Worm (Caenorhabditis elegans) whole organism, L1 larva: ENCODE measurements around the gene wrt-5.

Experiments
- C04F5.9 ChIP-seq: sonication (generic microtip); optimal IDR thresholded peaks from 2 replicates; lab custom pipeline; 2016; ENCODE audit warnings: missing genetic modification characterization, missing compliant biosample characterization
- C16A3.4 ChIP-seq: fragments of 150-350 bp; optimal IDR thresholded peaks from 2 replicates; lab custom pipeline; 2014; ENCODE audit warnings: missing biosample characterization, missing genetic modification characterization
- C34B4.2 ChIP-seq: sonication (generic microtip); optimal IDR thresholded peaks from 2 replicates; lab custom pipeline; 2017; ENCODE audit warnings: mild to moderate bottlenecking, missing genetic modification characterization, missing compliant biosample characterization
- F16B12.6 ChIP-seq: fragments of 150-350 bp; optimal IDR thresholded peaks from 2 replicates; lab custom pipeline; 2014; ENCODE audit warnings: missing biosample characterization, missing genetic modification characterization
- Y116A8C.19 ChIP-seq: sonication (generic microtip); optimal IDR thresholded peaks from 2 replicates; lab custom pipeline; 2016; ENCODE audit warnings: missing compliant biosample characterization, missing genetic modification characterization, borderline replicate concordance
- aha-1 ChIP-seq: fragments of 150-350 bp; optimal IDR thresholded peaks from 2 replicates; lab custom pipeline; 2014; ENCODE audit warnings: missing biosample characterization, missing genetic modification characterization
- alr-1 ChIP-seq: fragments of 200-800 bp; sonication (Bioruptor generic); optimal IDR thresholded peaks from 2 replicates; lab custom pipeline; 2018; ENCODE audit warnings: borderline replicate concordance, mild to moderate bottlenecking, missing genetic modification characterization, missing compliant biosample characterization
- ama-1 ChIP-seq: fragments of 150-350 bp; optimal IDR thresholded peaks from 2 replicates; lab custom pipeline; 2014
- ceh-63 ChIP-seq: fragments of 200-800 bp; sonication (Bioruptor generic); optimal IDR thresholded peaks from 2 replicates; lab custom pipeline; 2018; ENCODE audit warnings: mild to moderate bottlenecking, missing genetic modification characterization, missing compliant biosample characterization
- ceh-8 ChIP-seq: fragments of 200-800 bp; sonication (Bioruptor generic); optimal IDR thresholded peaks from 2 replicates; lab custom pipeline; 2018; ENCODE audit warnings: mild to moderate bottlenecking, missing genetic modification characterization, moderate library complexity, missing compliant biosample characterization
- ceh-82 ChIP-seq, 3 experiments: fragments of 150-350 bp in 1 of 3; sonication (generic microtip) in 2 of 3; optimal IDR thresholded peaks; 2 replicates each; lab custom pipeline; 2014 to 2017; ENCODE audit warnings: missing biosample characterization in 3 of 3, missing genetic modification characterization in 3 of 3
- efl-3 ChIP-seq: fragments of 200-800 bp; sonication (Bioruptor generic); optimal IDR thresholded peaks from 2 replicates; lab custom pipeline; 2018; ENCODE audit warnings: mild to moderate bottlenecking, missing genetic modification characterization, missing compliant biosample characterization
- egl-13 ChIP-seq: sonication (generic microtip); optimal IDR thresholded peaks from 2 replicates; lab custom pipeline; 2016; ENCODE audit warnings: missing genotype, missing genetic modification reagents, missing genetic modification characterization, missing compliant biosample characterization
- elt-3 ChIP-seq, 6 experiments: fragments of 150-350 bp in 1 of 6; sonication (generic microtip); optimal IDR thresholded peaks; 2 replicates each; lab custom pipeline; 2017 to 2018; ENCODE audit warnings: missing biosample characterization in 6 of 6, missing genetic modification characterization in 6 of 6, inconsistent platforms in 1 of 6
- fkh-10 ChIP-seq: sonication (generic microtip); optimal IDR thresholded peaks from 2 replicates; lab custom pipeline; 2017; ENCODE audit warnings: missing biosample characterization, missing genetic modification reagents, missing genetic modification characterization
- fos-1 ChIP-seq: fragments of 150-350 bp; optimal IDR thresholded peaks from 2 replicates; lab custom pipeline; 2014; ENCODE audit warnings: missing biosample characterization, missing genetic modification characterization
- grh-1 ChIP-seq: fragments of 200-800 bp; sonication (Bioruptor generic); IDR thresholded peaks from 2 replicates; pipeline ENCODE4 v1.3.6; 2022; ENCODE audit warnings: missing genetic modification reagents, missing genetic modification characterization, missing compliant biosample characterization
- hlh-17 ChIP-seq: fragments of 200-800 bp; sonication (Bioruptor generic); optimal IDR thresholded peaks from 2 replicates; lab custom pipeline; 2018; ENCODE audit warnings: missing genetic modification characterization, mild to moderate bottlenecking, missing compliant biosample characterization, moderate library complexity, borderline replicate concordance
- hpl-2 ChIP-seq: fragments of 150-350 bp; optimal IDR thresholded peaks from 2 replicates; lab custom pipeline; 2014; ENCODE audit warnings: missing biosample characterization, missing genetic modification reagents, missing genetic modification characterization
- irx-1 ChIP-seq: sonication (generic microtip); optimal IDR thresholded peaks from 2 replicates; lab custom pipeline; 2016; ENCODE audit warnings: missing genetic modification characterization, missing compliant biosample characterization
- isw-1 ChIP-seq: fragments of 200-800 bp; sonication (Bioruptor generic); IDR thresholded peaks from 2 replicates; pipeline ENCODE4 v1.3.6; 2022; ENCODE audit warnings: missing genetic modification characterization, missing compliant biosample characterization
- lin-13 ChIP-seq: fragments of 150-350 bp; optimal IDR thresholded peaks from 2 replicates; lab custom pipeline; 2014; ENCODE audit warnings: missing biosample characterization, missing genetic modification reagents, missing genetic modification characterization
- lin-35 ChIP-seq, 2 experiments: fragments of 150-350 bp; optimal IDR thresholded peaks; 2 replicates each; lab custom pipeline; 2014; ENCODE audit warnings: missing biosample characterization in 2 of 2, missing genetic modification characterization in 2 of 2, missing genetic modification reagents in 2 of 2
- lin-39 ChIP-seq: fragments of 150-350 bp; optimal IDR thresholded peaks from 2 replicates; lab custom pipeline; 2014; ENCODE audit warnings: missing biosample characterization, missing genetic modification reagents, missing genetic modification characterization
- lir-3 ChIP-seq: sonication (generic microtip); optimal IDR thresholded peaks from 2 replicates; lab custom pipeline; 2016; ENCODE audit warnings: mild to moderate bottlenecking, missing genetic modification characterization, moderate library complexity, missing compliant biosample characterization; ENCODE audit not compliant: poor library complexity
- lsy-2 ChIP-seq, 2 experiments: fragments of 150-350 bp; optimal IDR thresholded peaks; 2 replicates each; lab custom pipeline; 2014; ENCODE audit warnings: missing biosample characterization in 2 of 2, missing genetic modification characterization in 2 of 2
- mef-2 ChIP-seq: fragments of 150-350 bp; optimal IDR thresholded peaks from 2 replicates; lab custom pipeline; 2014; ENCODE audit warnings: missing biosample characterization, missing genetic modification characterization
- mep-1 ChIP-seq: fragments of 150-350 bp; optimal IDR thresholded peaks from 2 replicates; lab custom pipeline; 2014; ENCODE audit warnings: missing biosample characterization, missing genetic modification characterization
- nhr-11 ChIP-seq: fragments of 150-350 bp; optimal IDR thresholded peaks from 2 replicates; lab custom pipeline; 2014; ENCODE audit warnings: missing biosample characterization, missing genetic modification characterization
- nhr-12 ChIP-seq: sonication (generic microtip); optimal IDR thresholded peaks from 2 replicates; lab custom pipeline; 2017; ENCODE audit warnings: missing biosample characterization, missing genetic modification characterization
- nhr-20 ChIP-seq: sonication (generic microtip); optimal IDR thresholded peaks from 2 replicates; lab custom pipeline; 2016; ENCODE audit warnings: mild to moderate bottlenecking, missing genetic modification characterization, missing compliant biosample characterization
- nhr-28 ChIP-seq: fragments of 150-350 bp; optimal IDR thresholded peaks from 2 replicates; lab custom pipeline; 2014; ENCODE audit warnings: missing biosample characterization, missing genetic modification characterization
- nhr-47 ChIP-seq: sonication (generic microtip); optimal IDR thresholded peaks from 2 replicates; lab custom pipeline; 2016; ENCODE audit warnings: mild to moderate bottlenecking, missing genetic modification characterization, moderate library complexity, missing compliant biosample characterization
- nhr-71 ChIP-seq: sonication (generic microtip); optimal IDR thresholded peaks from 2 replicates; lab custom pipeline; 2016; ENCODE audit warnings: mild to moderate bottlenecking, missing genetic modification characterization, moderate library complexity, missing compliant biosample characterization
- nhr-76 ChIP-seq: sonication (generic microtip); optimal IDR thresholded peaks from 2 replicates; lab custom pipeline; 2017; ENCODE audit warnings: missing biosample characterization, missing genetic modification characterization
- nhr-84 ChIP-seq: sonication (generic microtip); optimal IDR thresholded peaks from 2 replicates; lab custom pipeline; 2017; ENCODE audit warnings: missing biosample characterization, missing genetic modification characterization
- nhr-85 ChIP-seq: sonication (generic microtip); peaks from one replicate; lab custom pipeline; 2016; ENCODE audit warnings: missing genetic modification characterization, inconsistent platforms, missing compliant biosample characterization
- pax-3 ChIP-seq: fragments of 200-800 bp; sonication (Bioruptor generic); optimal IDR thresholded peaks from 2 replicates; lab custom pipeline; 2018; ENCODE audit warnings: mild to moderate bottlenecking, missing genetic modification characterization, moderate library complexity, missing compliant biosample characterization
- pqm-1 ChIP-seq: sonication (generic microtip); optimal IDR thresholded peaks from 3 replicates; lab custom pipeline; 2017; ENCODE audit warnings: missing biosample characterization, missing genetic modification characterization
- rnt-1 ChIP-seq: sonication (generic microtip); optimal IDR thresholded peaks from 2 replicates; lab custom pipeline; 2016; ENCODE audit warnings: mild to moderate bottlenecking, missing genetic modification characterization, moderate library complexity, missing compliant biosample characterization
- skn-1 ChIP-seq: fragments of 150-350 bp; optimal IDR thresholded peaks from 2 replicates; lab custom pipeline; 2014; ENCODE audit warnings: missing biosample characterization, missing genetic modification characterization
- snpc-4 ChIP-seq: fragments of 150-350 bp; optimal IDR thresholded peaks from 2 replicates; lab custom pipeline; 2014; ENCODE audit warnings: missing biosample characterization, missing genetic modification characterization
- sox-4 ChIP-seq: sonication (generic microtip); optimal IDR thresholded peaks from 2 replicates; lab custom pipeline; 2016; ENCODE audit warnings: missing genetic modification characterization, missing compliant biosample characterization
- sptf-1 ChIP-seq: fragments of 150-350 bp; optimal IDR thresholded peaks from 2 replicates; lab custom pipeline; 2014; ENCODE audit warnings: missing biosample characterization, missing genetic modification characterization
- sup-37 ChIP-seq: fragments of 200-800 bp; sonication (Bioruptor generic); optimal IDR thresholded peaks from 2 replicates; lab custom pipeline; 2018; ENCODE audit warnings: mild to moderate bottlenecking, missing genetic modification characterization, missing compliant biosample characterization
- swsn-7 ChIP-seq: sonication (generic microtip); optimal IDR thresholded peaks from 2 replicates; lab custom pipeline; 2016; ENCODE audit warnings: missing genetic modification characterization, missing compliant biosample characterization
- tbx-2 ChIP-seq: sonication (generic microtip); optimal IDR thresholded peaks from 2 replicates; lab custom pipeline; 2016; ENCODE audit warnings: missing genetic modification characterization, missing compliant biosample characterization
- tlp-1 ChIP-seq: fragments of 150-350 bp; optimal IDR thresholded peaks from 2 replicates; lab custom pipeline; 2014; ENCODE audit warnings: missing biosample characterization, missing genetic modification characterization
- unc-30 ChIP-seq: sonication (generic microtip); optimal IDR thresholded peaks from 2 replicates; lab custom pipeline; 2017; ENCODE audit warnings: missing biosample characterization, missing genetic modification characterization
- unc-86 ChIP-seq: sonication (generic microtip); optimal IDR thresholded peaks from 2 replicates; lab custom pipeline; 2016; ENCODE audit warnings: missing genetic modification characterization, missing compliant biosample characterization
- vab-15 ChIP-seq: sonication (generic microtip); optimal IDR thresholded peaks from 2 replicates; lab custom pipeline; 2017; ENCODE audit warnings: missing genotype, mild to moderate bottlenecking, missing genetic modification characterization, missing compliant biosample characterization
- zag-1 ChIP-seq: fragments of 150-350 bp; optimal IDR thresholded peaks from 2 replicates; lab custom pipeline; 2014; ENCODE audit warnings: missing biosample characterization, missing genetic modification characterization
- zip-4 ChIP-seq: fragments of 200-800 bp; sonication (Bioruptor generic); optimal IDR thresholded peaks from 2 replicates; lab custom pipeline; 2018; ENCODE audit warnings: mild to moderate bottlenecking, missing genetic modification characterization, moderate library complexity, missing compliant biosample characterization
- ztf-11 ChIP-seq, 2 experiments: sonication (generic microtip); optimal IDR thresholded peaks; 2 replicates each; lab custom pipeline; 2016 to 2017; ENCODE audit warnings: missing genetic modification characterization in 2 of 2, missing biosample characterization in 1 of 2, missing compliant biosample characterization in 1 of 2

Gene wrt-5

DNA sequence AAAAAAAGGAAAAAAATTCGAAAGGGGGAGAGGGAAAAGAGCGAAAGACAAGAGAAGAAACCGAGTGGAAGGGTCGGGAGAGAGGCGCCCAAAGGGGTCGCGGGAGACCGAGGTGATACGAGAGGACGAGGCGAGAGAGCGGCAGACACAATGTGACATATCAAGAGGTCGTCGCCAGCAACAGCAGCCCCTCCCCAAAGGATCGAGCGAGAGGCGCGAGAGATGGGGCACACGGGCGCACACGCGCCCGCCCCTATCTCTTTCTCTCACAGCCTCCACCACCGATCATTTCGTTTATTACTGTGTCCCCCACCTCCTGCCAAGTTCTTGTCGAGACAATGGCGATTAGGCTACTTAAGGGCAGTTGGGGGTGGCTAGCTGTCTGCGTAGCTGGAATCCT lies 23.3 kb downstream of the wrt-5 start (continued):
- no peak for TF ChIP-seq tlp-1
- no peak for TF ChIP-seq ama-1 (lab: Kevin White, UChicago)
- no peak for TF ChIP-seq nhr-11 (tag; lab: Kevin White, UChicago)
- no peak for TF ChIP-seq alr-1 (tag; lab: Kevin White, UChicago)
- TF ChIP-seq fkh-10: no peak
- peak; percentile 81 for TF ChIP-seq nhr-20
- TF ChIP-seq snpc-4 (tag; lab: Kevin White, UChicago): no peak
- no peak for TF ChIP-seq efl-3 (GFP tag; lab: Kevin White, UChicago)
- peak; percentile 37 for TF ChIP-seq mep-1 (tag; lab: Kevin White, UChicago)
- TF ChIP-seq ceh-63 (GFP tag; lab: Kevin White, UChicago): no peak
- peak; percentile 57 to 67 for TF ChIP-seq lin-35 (GFP tag; optimal IDR thresholded peaks at IDR 0.05; lab: Kevin White, UChicago)
- peak; percentile 9 for TF ChIP-seq hpl-2 (GFP tag; lab: Kevin White, UChicago)
- TF ChIP-seq lir-3: no peak
- TF ChIP-seq fos-1 (tag; lab: Kevin White, UChicago): no peak
- no peak for TF ChIP-seq Y116A8C.19 (tag; lab: Kevin White, UChicago)
- no peak for TF ChIP-seq mef-2
- TF ChIP-seq unc-86 (tag; lab: Kevin White, UChicago): no peak
- no peak for TF ChIP-seq isw-1 (GFP tag; lab: Robert Waterston, UW)
- peak; percentile 92 for TF ChIP-seq nhr-85 (tag; lab: Kevin White, UChicago)
- peak; percentile 72 for TF ChIP-seq C16A3.4 (tag; lab: Kevin White, UChicago)
- TF ChIP-seq C34B4.2 (tag; lab: Kevin White, UChicago): no peak
- TF ChIP-seq pax-3: no peak
- TF ChIP-seq nhr-28: no peak
- TF ChIP-seq ceh-82 (tag; optimal IDR thresholded peaks at IDR 0.05; lab: Kevin White, UChicago): peak; percentile 30 to 72 (median 52)
- TF ChIP-seq ceh-8 (GFP tag; lab: Kevin White, UChicago): peak; percentile 37
- no peak for TF ChIP-seq nhr-12
- peak; percentile 76 for TF ChIP-seq rnt-1
- TF ChIP-seq aha-1: no peak
- no peak for TF ChIP-seq lin-39 (tag; lab: Kevin White, UChicago)
- no peak for TF ChIP-seq vab-15 (tag; lab: Kevin White, UChicago)
- TF ChIP-seq sox-4 (tag; lab: Kevin White, UChicago): no peak
- TF ChIP-seq tbx-2: peak; percentile 82
- peak; percentile 13 to 66 for TF ChIP-seq lsy-2 (tag; optimal IDR thresholded peaks at IDR 0.05; lab: Kevin White, UChicago)
- no peak for TF ChIP-seq sptf-1 (tag; lab: Kevin White, UChicago)
- no peak for TF ChIP-seq nhr-76 (tag; lab: Kevin White, UChicago)
- TF ChIP-seq ztf-11 (tag; optimal IDR thresholded peaks at IDR 0.05; lab: Kevin White, UChicago): no peak
- no peak for TF ChIP-seq unc-30 (tag; lab: Kevin White, UChicago)
- TF ChIP-seq nhr-71 (tag; lab: Kevin White, UChicago): peak; percentile 86
- TF ChIP-seq irx-1 (tag; lab: Kevin White, UChicago): peak; percentile 15
- TF ChIP-seq elt-3 (tag; optimal IDR thresholded peaks at IDR 0.05; lab: Kevin White, UChicago): peak in 4 of 6 experiments; percentile 27 to 64 (median 37)
- TF ChIP-seq egl-13 (tag; lab: Kevin White, UChicago): peak; percentile 7
- TF ChIP-seq zag-1: no peak
- peak; percentile 72 for TF ChIP-seq nhr-47
- no peak for TF ChIP-seq C04F5.9 (tag; lab: Kevin White, UChicago)
- peak; percentile 65 for TF ChIP-seq swsn-7 (tag; lab: Kevin White, UChicago)
- TF ChIP-seq hlh-17 (GFP tag; lab: Kevin White, UChicago): no peak
- TF ChIP-seq pqm-1: no peak
- TF ChIP-seq F16B12.6: no peak
- TF ChIP-seq nhr-84: no peak
- no peak for TF ChIP-seq lin-13
- TF ChIP-seq zip-4 (GFP tag; lab: Kevin White, UChicago): no peak
- TF ChIP-seq sup-37 (GFP tag; lab: Kevin White, UChicago): no peak
- peak; percentile 35 for TF ChIP-seq skn-1 (tag; lab: Kevin White, UChicago)
- TF ChIP-seq grh-1 (GFP tag; lab: Robert Waterston, UW): no peak
